Worm (Caenorhabditis elegans): ENCODE results near the gene Y55F3AM.11.

ce11 chrIV:991647-992400 lies 52.4 kb downstream of the Y55F3AM.11 start, which contains the start of gene lep-2:
- TF ChIP-seq ama-1 (optimal IDR thresholded peaks at IDR 0.05), result no peak
- no peak for TF ChIP-seq unc-3 (GFP tag; conservative IDR thresholded peaks at IDR 0.05)
- TF ChIP-seq unc-3 (tag; optimal IDR thresholded peaks at IDR 0.05), result no peak
- TF ChIP-seq pha-4 (tag; optimal IDR thresholded peaks at IDR 0.05), result no peak
- no peak for TF ChIP-seq ref-2 (tag; optimal IDR thresholded peaks at IDR 0.05)
- TF ChIP-seq sox-4 (tag; optimal IDR thresholded peaks at IDR 0.05), result no peak
- no peak for TF ChIP-seq fkh-10 (GFP tag; optimal IDR thresholded peaks at IDR 0.05)

Data from whole organism, late embryonic.